Fruit fly (Drosophila melanogaster): ENCODE measurements around the gene Kah.

DNA sequence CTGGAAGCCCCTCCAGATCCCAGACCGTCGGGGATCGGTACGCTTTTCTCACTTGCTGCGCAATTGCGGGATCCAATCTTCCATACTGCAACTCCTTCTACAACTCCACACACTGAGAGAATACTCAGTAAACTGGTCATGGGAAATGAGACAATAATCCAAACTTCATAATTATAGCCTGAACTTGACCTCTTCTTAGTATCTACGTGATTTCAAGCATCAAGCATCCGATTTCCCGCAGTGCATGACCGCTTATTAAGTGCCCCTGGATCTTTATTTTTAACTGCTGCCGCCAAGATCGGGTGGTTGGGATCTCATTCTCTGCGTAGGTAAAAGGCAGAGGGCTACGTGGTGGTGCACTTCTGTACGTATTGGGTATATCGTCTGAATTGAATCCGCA, 2.3 kb upstream of the Kah start:
- no peak for TF ChIP-seq CG8478 (optimal IDR thresholded peaks at IDR 0.05)
- no peak for TF ChIP-seq CTCF (optimal IDR thresholded peaks at IDR 0.05)

All from S2 (cell line).